Fruit fly (Drosophila melanogaster): ENCODE measurements around the gene CG9837.

Gene CG9837

DNA sequence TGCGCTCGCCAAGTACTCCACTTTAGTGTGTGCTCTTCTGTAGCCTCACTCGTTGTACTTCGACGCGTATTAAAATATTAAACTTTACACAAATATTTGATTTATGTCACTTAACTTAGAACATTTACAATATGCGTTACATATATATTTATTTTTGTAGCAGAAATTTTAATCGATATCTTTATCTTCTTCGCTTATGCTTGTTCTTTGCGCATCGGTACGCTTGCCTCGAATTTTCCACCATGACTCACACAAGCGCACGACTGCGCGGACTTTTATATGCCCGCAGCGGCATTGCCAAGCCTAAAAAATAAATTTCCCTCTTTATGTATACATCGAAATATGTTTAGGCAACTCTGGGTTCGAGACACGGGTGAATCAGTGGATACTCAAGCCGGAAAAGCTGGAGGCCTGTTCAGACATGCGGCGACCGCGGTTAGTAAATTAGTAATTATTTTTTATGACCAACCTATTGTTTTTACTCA is 7.1 kb upstream of the CG9837 start, which contains the start of gene aqz:
aqz (minus strand) TSS at position 255 of the 485 bp plus-strand sequence.
- TF ChIP-seq pdm3 (GFP tag; optimal IDR thresholded peaks at IDR 0.05) (peak; percentile 32), fd59A (GFP tag; optimal IDR thresholded peaks at IDR 0.05) (no peak), fkh (GFP tag; optimal IDR thresholded peaks at IDR 0.05) (peak; percentile 84), Ets96B (tag; optimal IDR thresholded peaks at IDR 0.05) (peak; percentile 10), CG6808 (GFP tag; optimal IDR thresholded peaks at IDR 0.05) (peak; percentile 21), CG3919 (GFP tag; optimal IDR thresholded peaks at IDR 0.05) (peak; percentile 45), CG11294 (GFP tag; IDR thresholded peaks at IDR 0.05) (no peak), net (GFP tag; optimal IDR thresholded peaks at IDR 0.05) (peak; percentile 55), CG8119 (GFP tag; IDR thresholded peaks at IDR 0.05) (no peak), Smox (GFP tag; optimal IDR thresholded peaks at IDR 0.05) (no peak), Gug (GFP tag; IDR thresholded peaks at IDR 0.05) (no peak), CG10669 (GFP tag; optimal IDR thresholded peaks at IDR 0.05) (no peak), CG6163 (GFP tag; IDR thresholded peaks at IDR 0.05) (peak; percentile 81), CG32006 (GFP tag; optimal IDR thresholded peaks at IDR 0.05) (no peak), CG3032 (tag; optimal IDR thresholded peaks at IDR 0.05) (peak; percentile 40), dsx (GFP tag; optimal IDR thresholded peaks at IDR 0.05; ENCODE audit: poor library complexity, severe bottlenecking) (peak; percentile 49), CG34406 (GFP tag; optimal IDR thresholded peaks at IDR 0.05) (no peak), Blimp-1 (GFP tag; optimal IDR thresholded peaks at IDR 0.05) (peak; percentile 24), lz (GFP tag; optimal IDR thresholded peaks at IDR 0.05) (peak; percentile 11), CG11902 (GFP tag; optimal IDR thresholded peaks at IDR 0.05) (no peak), CG8632 (GFP tag; optimal IDR thresholded peaks at IDR 0.05) (no peak), Met (GFP tag; optimal IDR thresholded peaks at IDR 0.05) (peak; percentile 46), topi (GFP tag; optimal IDR thresholded peaks at IDR 0.05) (peak; percentile 38), Ets21C (GFP tag; optimal IDR thresholded peaks at IDR 0.05) (peak; percentile 28), Hr38 (GFP tag; optimal IDR thresholded peaks at IDR 0.05) (no peak), Hr39 (GFP tag; optimal IDR thresholded peaks at IDR 0.05) (peak; percentile 42), CG11762 (GFP tag; optimal IDR thresholded peaks at IDR 0.05; ENCODE audit: insufficient read depth) (no peak), dac (GFP tag; optimal IDR thresholded peaks at IDR 0.05) (peak; percentile 2), vri (GFP tag; optimal IDR thresholded peaks at IDR 0.05) (peak; percentile 62), OdsH (GFP tag; optimal IDR thresholded peaks at IDR 0.05) (no peak), CG6792 (GFP tag; optimal IDR thresholded peaks at IDR 0.05) (peak; percentile 38), CG10631 (GFP tag; optimal IDR thresholded peaks at IDR 0.05) (no peak), CG16779 (tag; optimal IDR thresholded peaks at IDR 0.05) (peak; percentile 47), CG7368 (GFP tag; optimal IDR thresholded peaks at IDR 0.05) (peak; percentile 16), svp (GFP tag) (peak; percentile 82), Sox102F (GFP tag; optimal IDR thresholded peaks at IDR 0.05) (peak; percentile 56), Eip75B (GFP tag; optimal IDR thresholded peaks at IDR 0.05) (peak; percentile 48), CG31627 (GFP tag; optimal IDR thresholded peaks at IDR 0.05) (peak; percentile 36), acj6 (GFP tag; optimal IDR thresholded peaks at IDR 0.05) (peak; percentile 30), CG9139 (GFP tag; optimal IDR thresholded peaks at IDR 0.05) (peak; percentile 70), Sox14 (GFP tag; optimal IDR thresholded peaks at IDR 0.05) (peak; percentile 81), Sox15 (GFP tag; optimal IDR thresholded peaks at IDR 0.05) (peak; percentile 8), cyc (GFP tag; optimal IDR thresholded peaks at IDR 0.05) (peak; percentile 24), CG6276 (GFP tag; optimal IDR thresholded peaks at IDR 0.05) (no peak), esn (GFP tag; optimal IDR thresholded peaks at IDR 0.05) (peak; percentile 42), CG4318 (GFP tag; optimal IDR thresholded peaks at IDR 0.05) (no peak), Lpt (GFP tag; optimal IDR thresholded peaks at IDR 0.05) (peak; percentile 22), ss (GFP tag; optimal IDR thresholded peaks at IDR 0.05) (peak; percentile 44 to 58), Eip93F (GFP tag; optimal IDR thresholded peaks at IDR 0.05) (peak; percentile 23), Hr4 (GFP tag; optimal IDR thresholded peaks at IDR 0.05) (peak; percentile 18), Eip78C (GFP tag) (peak; percentile 58), CG6854 (GFP tag; optimal IDR thresholded peaks at IDR 0.05) (peak; percentile 41)

Measured in whole organism, prepupa.